Worm (Caenorhabditis elegans): ENCODE results near the gene srd-39.
A peak's percentile ranks its signal among the peaks of the same experiment; 100 is the strongest.

Gene srd-39

ce11 chrX:13348417-13348816 is 48.0 kb upstream of the srd-39 start (continued):
- TF ChIP-seq aptf-3 (GFP tag; IDR thresholded peaks at IDR 0.05) = no peak
- TF ChIP-seq F55B11.4 (tag; optimal IDR thresholded peaks at IDR 0.05; ENCODE audit: borderline replicate concordance, insufficient read depth) = no peak
- peak; percentile 24 for TF ChIP-seq F23B12.7 (tag; optimal IDR thresholded peaks at IDR 0.05; ENCODE audit: insufficient read depth)
- TF ChIP-seq C17E4.6 (GFP tag; IDR thresholded peaks at IDR 0.05) = no peak
- TF ChIP-seq lin-40 (tag; optimal IDR thresholded peaks at IDR 0.05) = peak; percentile 63

DNA sequence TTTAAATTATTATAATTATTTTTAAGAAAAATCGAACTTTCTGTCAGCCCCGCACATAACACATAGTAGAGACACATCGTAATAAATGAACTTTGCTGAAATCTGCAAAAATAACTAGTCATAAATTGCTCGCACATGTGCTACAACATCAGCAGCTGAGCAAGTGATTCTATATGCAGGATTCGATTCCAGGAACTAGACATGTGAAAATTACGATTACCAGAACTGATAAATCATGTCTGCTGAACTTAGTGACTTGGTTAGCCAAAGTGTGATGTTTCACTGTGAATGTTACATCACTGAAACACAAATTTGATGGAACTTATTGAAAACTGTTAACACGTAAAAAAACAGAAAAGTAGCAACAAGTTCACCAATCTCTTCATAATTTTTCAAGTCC is 46.8 kb upstream of the srd-39 start:
- TF ChIP-seq B0035.1 (tag; optimal IDR thresholded peaks at IDR 0.05) (no peak), ztf-28 (GFP tag; IDR thresholded peaks at IDR 0.05) (no peak), nhr-120 (GFP tag; IDR thresholded peaks at IDR 0.05) (no peak), repo-1 (tag; optimal IDR thresholded peaks at IDR 0.05) (no peak)

- TF ChIP-seq nfyb-1 (GFP tag; IDR thresholded peaks at IDR 0.05) (no peak), B0019.2 (GFP tag; conservative IDR thresholded peaks at IDR 0.05) (no peak), nhr-80 (tag; optimal IDR thresholded peaks at IDR 0.05) (peak; percentile 74), ceh-27 (GFP tag; optimal IDR thresholded peaks at IDR 0.05) (no peak), ztf-26 (tag; optimal IDR thresholded peaks at IDR 0.05) (no peak)
These were observed 41.5 kb upstream of the srd-39 start for ce11 chrX:13341853-13342252.

DNA sequence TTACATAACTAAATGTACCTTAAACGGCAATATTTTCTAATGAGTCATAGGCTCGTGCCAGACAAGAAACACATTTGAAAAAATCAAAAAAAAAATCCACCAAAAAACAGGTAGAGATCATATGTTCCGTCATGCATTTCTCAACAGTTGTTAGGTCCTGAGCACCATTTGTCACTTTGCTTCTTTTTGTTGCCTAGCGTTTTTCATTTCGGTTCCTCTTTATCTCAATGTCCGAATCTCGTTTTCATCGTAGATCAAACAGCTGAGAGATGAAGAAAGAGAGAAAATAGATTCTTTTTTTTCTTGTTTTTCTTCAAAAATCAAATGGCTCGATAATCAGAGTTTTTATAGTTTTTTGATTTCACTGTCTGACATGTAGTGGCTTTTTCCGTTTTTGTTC is 40.6 kb upstream of the srd-39 start:
- TF ChIP-seq sdz-38 (tag; optimal IDR thresholded peaks at IDR 0.05) = no peak
- TF ChIP-seq mes-4 (tag; optimal IDR thresholded peaks at IDR 0.05) = no peak

- peak; percentile 52 for TF ChIP-seq ets-4 (GFP tag; optimal IDR thresholded peaks at IDR 0.05)
- no peak for TF ChIP-seq madf-10 (tag; optimal IDR thresholded peaks at IDR 0.05)
- no peak for TF ChIP-seq hrde-1 (tag; optimal IDR thresholded peaks at IDR 0.05; ENCODE audit: borderline replicate concordance)
- TF ChIP-seq cebp-1 (GFP tag; IDR thresholded peaks at IDR 0.05) = no peak
- peak; percentile 4 for TF ChIP-seq cebp-1 (tag; optimal IDR thresholded peaks at IDR 0.05)
- no peak for TF ChIP-seq egl-18 (GFP tag; IDR thresholded peaks at IDR 0.05)
- TF ChIP-seq ztf-22 (GFP tag; optimal IDR thresholded peaks at IDR 0.05) = peak; percentile 56
- TF ChIP-seq dox-1 (GFP tag; IDR thresholded peaks at IDR 0.05) = peak; percentile 55
- no peak for TF ChIP-seq ztf-25 (GFP tag; IDR thresholded peaks at IDR 0.05)
- TF ChIP-seq let-607 (tag; optimal IDR thresholded peaks at IDR 0.05) = peak in 1 of 2 experiments; percentile 53
- peak; percentile 15 for TF ChIP-seq atf-7 (tag; optimal IDR thresholded peaks at IDR 0.05)
- TF ChIP-seq nfyb-1 (GFP tag; IDR thresholded peaks at IDR 0.05) = 0 out of 2 replicates have a peak, but pooled peaks have one; percentile 26
- no peak for TF ChIP-seq ceh-58 (GFP tag; IDR thresholded peaks at IDR 0.05)
- no peak for TF ChIP-seq aptf-3 (GFP tag; IDR thresholded peaks at IDR 0.05)
- peak; percentile 97 for TF ChIP-seq nhr-80 (tag; optimal IDR thresholded peaks at IDR 0.05)
These were observed 38.7 kb upstream of the srd-39 start for ce11 chrX:13339029-13339626.

- TF ChIP-seq ets-4 (GFP tag; optimal IDR thresholded peaks at IDR 0.05) (no peak), snpc-1.3 (tag; optimal IDR thresholded peaks at IDR 0.05; ENCODE audit: insufficient read depth) (no peak), lin-26 (GFP tag; IDR thresholded peaks at IDR 0.05) (no peak), Y53F4B.3 (GFP tag; IDR thresholded peaks at IDR 0.05) (no peak), Y79H2A.3 (GFP tag; conservative IDR thresholded peaks at IDR 0.05) (no peak), nfya-2 (GFP tag; IDR thresholded peaks at IDR 0.05) (no peak), nhr-120 (GFP tag; IDR thresholded peaks at IDR 0.05) (no peak), madf-8 (GFP tag; conservative IDR thresholded peaks at IDR 0.05) (no peak), ztf-6 (GFP tag; IDR thresholded peaks at IDR 0.05) (no peak), cebp-1 (GFP tag; IDR thresholded peaks at IDR 0.05) (no peak), cebp-1 (tag; optimal IDR thresholded peaks at IDR 0.05) (no peak), F37B4.10 (GFP tag; IDR thresholded peaks at IDR 0.05) (no peak), unc-62 (GFP tag; optimal IDR thresholded peaks at IDR 0.05) (no peak), B0261.1 (tag; optimal IDR thresholded peaks at IDR 0.05) (no peak)
These were observed 37.3 kb upstream of the srd-39 start, which contains the start of gene ptr-24 for ce11 chrX:13337728-13338127. TSS of gene ptr-24 (plus strand) at chrX:13338028.
